Worm (Caenorhabditis elegans) whole organism, young adult: Measurements from ENCODE around the gene F15E6.10.

Source experiments
- B0261.1 ChIP-seq: sonication (generic microtip); optimal IDR thresholded peaks from 2 replicates; lab custom pipeline; 2016; ENCODE audit warnings: mild to moderate bottlenecking, missing genetic modification characterization, moderate library complexity, missing compliant biosample characterization
- C06A6.2 ChIP-seq: fragments of 200-800 bp; sonication (Bioruptor generic); conservative IDR thresholded peaks from 2 replicates; pipeline ENCODE4 v1.3.6; 2022; ENCODE audit warnings: missing genetic modification characterization, missing compliant biosample characterization
- F55B11.4 ChIP-seq: sonication (generic microtip); optimal IDR thresholded peaks from 2 replicates; lab custom pipeline; 2016; ENCODE audit warnings: missing compliant biosample characterization, missing genetic modification characterization, borderline replicate concordance; ENCODE audit not compliant: insufficient read depth
- F57A8.1 ChIP-seq: fragments of 200-800 bp; sonication (Bioruptor generic); optimal IDR thresholded peaks from 2 replicates; lab custom pipeline; 2018; ENCODE audit warnings: mild to moderate bottlenecking, missing genetic modification characterization, moderate library complexity, missing compliant biosample characterization
- T26A5.8 ChIP-seq: sonication (generic microtip); optimal IDR thresholded peaks from 2 replicates; lab custom pipeline; 2016; ENCODE audit warnings: missing genetic modification characterization, missing compliant biosample characterization
- Y53G8AR.9 ChIP-seq: fragments of 200-800 bp; sonication (Bioruptor generic); conservative IDR thresholded peaks from 2 replicates; pipeline ENCODE4 v1.3.6; 2022; ENCODE audit warnings: missing genetic modification reagents, missing genetic modification characterization, missing compliant biosample characterization
- Y67H2A.10 ChIP-seq: fragments of 200-800 bp; sonication (Bioruptor generic); conservative IDR thresholded peaks from 2 replicates; pipeline ENCODE4 v1.3.6; 2022; ENCODE audit warnings: missing genetic modification reagents, missing genetic modification characterization, missing compliant biosample characterization
- ama-1 ChIP-seq, 3 experiments: fragments of 150-350 bp in 1 of 3; sonication (generic microtip) in 2 of 3; optimal IDR thresholded peaks; 2 replicates each; lab custom pipeline; 2014 to 2018; ENCODE audit warnings: missing biosample characterization in 2 of 3, missing genetic modification characterization in 2 of 3, missing genetic modification reagents in 2 of 3
- aptf-3 ChIP-seq: fragments of 200-800 bp; sonication (Bioruptor generic); IDR thresholded peaks from 2 replicates; pipeline ENCODE4 v1.3.6; 2022; ENCODE audit warnings: missing genetic modification characterization, missing compliant biosample characterization
- attf-5 ChIP-seq: fragments of 200-800 bp; sonication (Bioruptor generic); optimal IDR thresholded peaks from 2 replicates; lab custom pipeline; 2018; ENCODE audit warnings: mild to moderate bottlenecking, missing genetic modification characterization, missing compliant biosample characterization
- cebp-1 ChIP-seq, 2 experiments: fragments of 200-800 bp in 1 of 2; sonication (Bioruptor generic) in 1 of 2; sonication (generic microtip) in 1 of 2; IDR thresholded peaks in 1 of 2; optimal IDR thresholded peaks in 1 of 2; 2 replicates each; pipeline versions ENCODE4 v1.3.6 to Lab custom; 2017 to 2022; ENCODE audit warnings: missing compliant biosample characterization in 2 of 2, missing genetic modification characterization in 2 of 2, mild to moderate bottlenecking in 1 of 2, missing genetic modification reagents in 1 of 2, moderate library complexity in 1 of 2
- ceh-100 ChIP-seq: fragments of 200-800 bp; sonication (Bioruptor generic); IDR thresholded peaks from 2 replicates; pipeline ENCODE4 v1.3.6; 2022; ENCODE audit warnings: missing genetic modification reagents, missing genetic modification characterization, missing compliant biosample characterization
- dox-1 ChIP-seq: fragments of 200-800 bp; sonication (Bioruptor generic); IDR thresholded peaks from 2 replicates; pipeline ENCODE4 v1.3.6; 2022; ENCODE audit warnings: missing genetic modification reagents, missing genetic modification characterization, missing compliant biosample characterization
- dpl-1 ChIP-seq: fragments of 150-350 bp; optimal IDR thresholded peaks from 2 replicates; lab custom pipeline; 2014; ENCODE audit warnings: missing biosample characterization, missing genetic modification reagents, missing genetic modification characterization
- egl-44 ChIP-seq: fragments of 200-800 bp; sonication (Bioruptor generic); IDR thresholded peaks from 2 replicates; pipeline ENCODE4 v1.3.6; 2022; ENCODE audit warnings: missing genetic modification reagents, missing genetic modification characterization, missing compliant biosample characterization
- egrh-3 ChIP-seq: fragments of 200-800 bp; sonication (Bioruptor generic); IDR thresholded peaks from 2 replicates; pipeline ENCODE4 v1.3.6; 2022; ENCODE audit warnings: missing genetic modification reagents, missing genetic modification characterization, missing compliant biosample characterization
- ets-4 ChIP-seq: fragments of 200-800 bp; sonication (Bioruptor generic); optimal IDR thresholded peaks from 2 replicates; lab custom pipeline; 2018; ENCODE audit warnings: mild to moderate bottlenecking, missing genetic modification characterization, missing compliant biosample characterization
- gei-17 ChIP-seq: fragments of 200-800 bp; sonication (Bioruptor generic); optimal IDR thresholded peaks from 2 replicates; lab custom pipeline; 2018; ENCODE audit warnings: mild to moderate bottlenecking, missing genetic modification characterization, missing compliant biosample characterization
- hlh-26 ChIP-seq: fragments of 200-800 bp; sonication (Bioruptor generic); conservative IDR thresholded peaks from 2 replicates; pipeline ENCODE4 v1.3.6; 2022; ENCODE audit warnings: missing genetic modification reagents, missing genetic modification characterization, missing compliant biosample characterization
- lir-1 ChIP-seq: fragments of 200-800 bp; sonication (Bioruptor generic); conservative IDR thresholded peaks from 2 replicates; pipeline ENCODE4 v1.3.6; 2022; ENCODE audit warnings: missing genetic modification reagents, missing genetic modification characterization, missing compliant biosample characterization
- lsl-1 ChIP-seq: fragments of 200-800 bp; sonication (Bioruptor generic); optimal IDR thresholded peaks from 2 replicates; lab custom pipeline; 2018; ENCODE audit warnings: mild to moderate bottlenecking, missing genetic modification characterization, moderate library complexity, missing compliant biosample characterization
- mcd-1 ChIP-seq: fragments of 200-800 bp; sonication (Bioruptor generic); IDR thresholded peaks from 2 replicates; pipeline ENCODE4 v1.3.6; 2022; ENCODE audit warnings: missing genetic modification reagents, missing genetic modification characterization, missing compliant biosample characterization
- mes-4 ChIP-seq: sonication (generic microtip); optimal IDR thresholded peaks from 2 replicates; lab custom pipeline; 2016; ENCODE audit warnings: missing genotype, missing genetic modification characterization, missing compliant biosample characterization
- mxl-1 ChIP-seq: sonication (generic microtip); optimal IDR thresholded peaks from 2 replicates; lab custom pipeline; 2016; ENCODE audit warnings: missing genetic modification characterization, missing compliant biosample characterization
- nfya-1 ChIP-seq: sonication (generic microtip); optimal IDR thresholded peaks from 2 replicates; lab custom pipeline; 2017; ENCODE audit warnings: antibody characterized with exemption, missing compliant biosample characterization, missing genetic modification characterization, borderline replicate concordance; ENCODE audit not compliant: insufficient read depth
- nfya-2 ChIP-seq: fragments of 200-800 bp; sonication (Bioruptor generic); IDR thresholded peaks from 2 replicates; pipeline ENCODE4 v1.3.6; 2022; ENCODE audit warnings: missing genetic modification reagents, missing genetic modification characterization, missing compliant biosample characterization
- nfyb-1 ChIP-seq: fragments of 200-800 bp; sonication (Bioruptor generic); IDR thresholded peaks from 2 replicates; pipeline ENCODE4 v1.3.6; 2022; ENCODE audit warnings: missing genetic modification reagents, missing genetic modification characterization, missing compliant biosample characterization
- nhr-80 ChIP-seq: sonication (generic microtip); optimal IDR thresholded peaks from 2 replicates; lab custom pipeline; 2016; ENCODE audit warnings: missing genetic modification characterization, missing compliant biosample characterization
- rec-8 ChIP-seq, 2 experiments: sonication (generic microtip); optimal IDR thresholded peaks; 2 replicates each; lab custom pipeline; 2016; ENCODE audit warnings: mild to moderate bottlenecking in 2 of 2, missing genetic modification characterization in 2 of 2, missing genetic modification reagents in 2 of 2, missing genotype in 2 of 2, missing biosample characterization in 1 of 2, missing compliant biosample characterization in 1 of 2, moderate library complexity in 1 of 2
- repo-1 ChIP-seq: sonication (generic microtip); optimal IDR thresholded peaks from 2 replicates; lab custom pipeline; 2017; ENCODE audit warnings: mild to moderate bottlenecking, missing genetic modification characterization, missing compliant biosample characterization
- sea-2 ChIP-seq: fragments of 200-800 bp; sonication (Bioruptor generic); IDR thresholded peaks from 2 replicates; pipeline ENCODE4 v1.3.6; 2022; ENCODE audit warnings: missing genetic modification characterization, missing compliant biosample characterization
- snpc-1.1 ChIP-seq: sonication (generic microtip); optimal IDR thresholded peaks from 2 replicates; lab custom pipeline; 2017; ENCODE audit warnings: missing genetic modification characterization, mild to moderate bottlenecking, missing compliant biosample characterization, antibody characterized with exemption, moderate library complexity, missing genotype, missing genetic modification reagents; ENCODE audit not compliant: insufficient read depth
- sptf-2 ChIP-seq: fragments of 200-800 bp; sonication (Bioruptor generic); optimal IDR thresholded peaks from 2 replicates; lab custom pipeline; 2018; ENCODE audit warnings: mild to moderate bottlenecking, missing genetic modification characterization, missing compliant biosample characterization
- tbx-9 ChIP-seq: sonication (generic microtip); optimal IDR thresholded peaks from 2 replicates; lab custom pipeline; 2016; ENCODE audit warnings: borderline replicate concordance, missing genetic modification characterization, inconsistent platforms, missing compliant biosample characterization
- unc-62 ChIP-seq: fragments of 150-350 bp; optimal IDR thresholded peaks from 2 replicates; lab custom pipeline; 2014; ENCODE audit warnings: missing biosample characterization, missing genetic modification reagents, missing genetic modification characterization
- xnd-1 ChIP-seq: sonication (generic microtip); optimal IDR thresholded peaks from 2 replicates; lab custom pipeline; 2016; ENCODE audit warnings: missing genotype, missing genetic modification reagents, missing genetic modification characterization, missing compliant biosample characterization
- zfh-2 ChIP-seq: fragments of 200-800 bp; sonication (Bioruptor generic); conservative IDR thresholded peaks from 2 replicates; pipeline ENCODE4 v1.3.6; 2022; ENCODE audit warnings: missing genetic modification reagents, missing genetic modification characterization, missing compliant biosample characterization
- zim-3 ChIP-seq: sonication (generic microtip); optimal IDR thresholded peaks from 2 replicates; lab custom pipeline; 2017; ENCODE audit warnings: mild to moderate bottlenecking, missing genetic modification characterization, moderate library complexity, missing compliant biosample characterization
- ztf-6 ChIP-seq: fragments of 200-800 bp; sonication (Bioruptor generic); IDR thresholded peaks from 2 replicates; pipeline ENCODE4 v1.3.6; 2022; ENCODE audit warnings: missing genetic modification reagents, missing genetic modification characterization, missing compliant biosample characterization

F15E6.10 gene

ce11 chrIV:4247770-4248169 is 44.9 kb upstream of the F15E6.10 start, which contains the start of gene ama-1:
Gene ama-1 (plus strand): TSS chrIV:4248070.
- no peak for TF ChIP-seq cebp-1 (GFP tag; IDR thresholded peaks at IDR 0.05; lab: Robert Waterston, UW)
- peak; percentile 72 for TF ChIP-seq cebp-1 (tag; optimal IDR thresholded peaks at IDR 0.05; lab: Kevin White, UChicago)
- peak; percentile 2 for TF ChIP-seq lsl-1
- no peak for TF ChIP-seq attf-5 (GFP tag; lab: Kevin White, UChicago)
- no peak for TF ChIP-seq repo-1 (tag; lab: Kevin White, UChicago)
- no peak for TF ChIP-seq snpc-1.1 (tag; lab: Kevin White, UChicago)

ce11 chrIV:4254989-4255582 is 37.6 kb upstream of the F15E6.10 start:
- TF ChIP-seq hlh-26 (GFP tag; lab: Robert Waterston, UW) (no peak), egl-44 (GFP tag; lab: Robert Waterston, UW) (no peak), xnd-1 (no peak), rec-8 (tag; optimal IDR thresholded peaks at IDR 0.05; lab: Kevin White, UChicago) (no peak), F57A8.1 (GFP tag; lab: Kevin White, UChicago) (no peak), T26A5.8 (tag; lab: Kevin White, UChicago) (no peak), F55B11.4 (tag; lab: Kevin White, UChicago) (no peak), sptf-2 (peak; percentile 16), C06A6.2 (no peak), tbx-9 (tag; lab: Kevin White, UChicago) (no peak), egrh-3 (GFP tag; lab: Robert Waterston, UW) (peak; percentile 54; the same call in 1 of the 2 replicates), ets-4 (GFP tag; lab: Kevin White, UChicago) (no peak), nfyb-1 (GFP tag; lab: Robert Waterston, UW) (no peak), zfh-2 (peak; percentile 67)

- no peak for TF ChIP-seq zfh-2
- TF ChIP-seq unc-62 (GFP tag; lab: Kevin White, UChicago): no peak
- no peak for TF ChIP-seq sea-2 (GFP tag; lab: Robert Waterston, UW)
- TF ChIP-seq dox-1 (GFP tag; lab: Robert Waterston, UW): 0 out of 2 replicates have a peak, but pooled peaks have one; percentile 40
- no peak for TF ChIP-seq mxl-1 (tag; lab: Kevin White, UChicago)
- no peak for TF ChIP-seq mes-4 (tag; lab: Kevin White, UChicago)
- no peak for TF ChIP-seq aptf-3 (GFP tag; lab: Robert Waterston, UW)
- peak; percentile 45 for TF ChIP-seq nhr-80 (tag; lab: Kevin White, UChicago)
Observed at ce11 chrIV:4259433-4259832, 33.2 kb upstream of the F15E6.10 start.

ce11 chrIV:4262993-4263392 is 29.7 kb upstream of the F15E6.10 start, which contains the start of gene col-33:
Gene col-33 (plus strand): TSS chrIV:4263293.
- no peak for TF ChIP-seq ama-1 (optimal IDR thresholded peaks at IDR 0.05; lab: Kevin White, UChicago)
- no peak for TF ChIP-seq ama-1 (GFP tag; optimal IDR thresholded peaks at IDR 0.05; lab: Kevin White, UChicago)
- TF ChIP-seq dpl-1: no peak
- TF ChIP-seq zim-3 (tag; lab: Kevin White, UChicago): no peak
- TF ChIP-seq ceh-100 (GFP tag; lab: Robert Waterston, UW): no peak
- TF ChIP-seq Y53G8AR.9 (GFP tag; lab: Robert Waterston, UW): no peak
- TF ChIP-seq nfya-2 (GFP tag; lab: Robert Waterston, UW): no peak
- TF ChIP-seq nfya-1 (tag; lab: Kevin White, UChicago): no peak
- TF ChIP-seq B0261.1 (tag; lab: Kevin White, UChicago): no peak
- TF ChIP-seq lir-1 (GFP tag; lab: Robert Waterston, UW): no peak
- no peak for TF ChIP-seq gei-17 (GFP tag; lab: Kevin White, UChicago)
- no peak for TF ChIP-seq mcd-1 (GFP tag; lab: Robert Waterston, UW)
- TF ChIP-seq ztf-6 (GFP tag; lab: Robert Waterston, UW): no peak
- TF ChIP-seq rec-8 (tag; optimal IDR thresholded peaks at IDR 0.05; lab: Kevin White, UChicago): no peak
- no peak for TF ChIP-seq Y67H2A.10 (GFP tag; lab: Robert Waterston, UW)
